Worm (Caenorhabditis elegans): ENCODE data around the gene ceh-20.

DNA sequence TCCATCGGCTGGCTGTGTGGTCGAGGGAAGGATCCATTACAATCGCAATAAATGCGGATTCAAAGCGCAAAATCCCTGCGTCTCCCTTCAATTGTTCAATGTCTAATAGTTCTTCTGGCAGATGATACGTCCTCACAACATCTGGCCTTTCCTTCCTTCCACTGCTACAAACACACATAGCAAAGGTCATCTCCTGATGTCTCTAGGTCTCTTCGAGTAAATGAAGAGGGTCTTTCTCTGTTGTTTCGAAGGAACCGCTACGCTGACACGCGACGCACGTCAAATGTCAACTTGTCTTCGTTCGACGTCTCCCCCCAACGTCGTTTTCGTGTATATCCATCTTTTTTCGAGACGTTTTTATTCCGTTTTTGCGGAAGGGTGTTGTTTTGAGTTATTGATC, 809 bp upstream of the ceh-20 start:
- TF ChIP-seq him-1 (tag; optimal IDR thresholded peaks at IDR 0.05) (no peak), W03F9.2 (tag; optimal IDR thresholded peaks at IDR 0.05) (no peak)

Measured in whole organism, L4/young adult.